Worm (Caenorhabditis elegans) whole organism, mixed stage, embryonic: Measurements from ENCODE around the gene zyg-11.

Experiments used
- M03D4.4 ChIP-seq: sonication (generic microtip); optimal IDR thresholded peaks from 2 replicates; lab custom pipeline; 2017; ENCODE audit warnings: mild to moderate bottlenecking, missing genetic modification characterization, missing compliant biosample characterization
- ceh-39 ChIP-seq: fragments of 150-350 bp; optimal IDR thresholded peaks from 2 replicates; lab custom pipeline; 2014; ENCODE audit warnings: missing biosample characterization, missing genetic modification characterization
- ces-1 ChIP-seq: fragments of 150-350 bp; optimal IDR thresholded peaks from 2 replicates; lab custom pipeline; 2014; ENCODE audit warnings: missing biosample characterization, missing genetic modification reagents, missing genetic modification characterization
- cnd-1 ChIP-seq: fragments of 200-800 bp; sonication (Bioruptor generic); optimal IDR thresholded peaks from 2 replicates; lab custom pipeline; 2018; ENCODE audit warnings: mild to moderate bottlenecking, missing genetic modification characterization, missing compliant biosample characterization
- drap-1 ChIP-seq: fragments of 200-800 bp; sonication (Bioruptor generic); optimal IDR thresholded peaks from 3 replicates; lab custom pipeline; 2018; ENCODE audit warnings: mild to moderate bottlenecking, missing genetic modification characterization, missing compliant biosample characterization
- elt-1 ChIP-seq: sonication (generic microtip); optimal IDR thresholded peaks from 2 replicates; lab custom pipeline; 2017; ENCODE audit warnings: missing genetic modification characterization, mild to moderate bottlenecking, missing compliant biosample characterization, antibody characterized with exemption, moderate library complexity, borderline replicate concordance; ENCODE audit not compliant: insufficient read depth
- flh-1 ChIP-seq: fragments of 200-800 bp; sonication (Bioruptor generic); optimal IDR thresholded peaks from 2 replicates; lab custom pipeline; 2018; ENCODE audit warnings: mild to moderate bottlenecking, missing genetic modification characterization, moderate library complexity, missing compliant biosample characterization
- ham-2 ChIP-seq: fragments of 200-800 bp; sonication (Bioruptor generic); optimal IDR thresholded peaks from 2 replicates; lab custom pipeline; 2018; ENCODE audit warnings: mild to moderate bottlenecking, missing genetic modification characterization, missing compliant biosample characterization
- hlh-1 ChIP-seq: fragments of 150-350 bp; optimal IDR thresholded peaks from 2 replicates; lab custom pipeline; 2014; ENCODE audit warnings: missing biosample characterization, missing genetic modification reagents, missing genetic modification characterization
- lin-13 ChIP-seq: fragments of 150-350 bp; optimal IDR thresholded peaks from 2 replicates; lab custom pipeline; 2014; ENCODE audit warnings: missing biosample characterization, missing genetic modification characterization
- lsy-2 ChIP-seq: fragments of 150-350 bp; optimal IDR thresholded peaks from 2 replicates; lab custom pipeline; 2014; ENCODE audit warnings: missing biosample characterization, missing genetic modification characterization
- mab-5 ChIP-seq: fragments of 150-350 bp; optimal IDR thresholded peaks from 2 replicates; lab custom pipeline; 2014; ENCODE audit warnings: missing biosample characterization, missing genetic modification characterization
- mep-1 ChIP-seq: fragments of 150-350 bp; optimal IDR thresholded peaks from 2 replicates; lab custom pipeline; 2017; ENCODE audit warnings: missing biosample characterization, missing genetic modification reagents, missing genetic modification characterization, inconsistent platforms
- nhr-2 ChIP-seq: fragments of 150-350 bp; optimal IDR thresholded peaks from 2 replicates; lab custom pipeline; 2014; ENCODE audit warnings: missing biosample characterization, missing genetic modification characterization
- nhr-237 ChIP-seq: fragments of 150-350 bp; optimal IDR thresholded peaks from 2 replicates; lab custom pipeline; 2014; ENCODE audit warnings: missing biosample characterization, missing genetic modification characterization
- nhr-76 ChIP-seq: sonication (generic microtip); optimal IDR thresholded peaks from 2 replicates; lab custom pipeline; 2017; ENCODE audit warnings: missing biosample characterization, missing genetic modification characterization
- pha-4 ChIP-seq: fragments of 150-350 bp; optimal IDR thresholded peaks from 2 replicates; lab custom pipeline; 2018; ENCODE audit warnings: missing biosample characterization, missing genetic modification reagents, missing genetic modification characterization
- sem-2 ChIP-seq: fragments of 200-800 bp; sonication (Bioruptor generic); optimal IDR thresholded peaks from 2 replicates; lab custom pipeline; 2018; ENCODE audit warnings: mild to moderate bottlenecking, missing genetic modification characterization, missing compliant biosample characterization
- sptf-1 ChIP-seq: sonication (generic microtip); optimal IDR thresholded peaks from 2 replicates; lab custom pipeline; 2017; ENCODE audit warnings: mild to moderate bottlenecking, missing genetic modification characterization, moderate library complexity, missing compliant biosample characterization
- tbx-8 ChIP-seq: fragments of 200-800 bp; sonication (Bioruptor generic); optimal IDR thresholded peaks from 2 replicates; lab custom pipeline; 2018; ENCODE audit warnings: mild to moderate bottlenecking, missing genetic modification characterization, moderate library complexity, missing compliant biosample characterization
- unc-62 ChIP-seq: fragments of 150-350 bp; optimal IDR thresholded peaks from 2 replicates; lab custom pipeline; 2014; ENCODE audit warnings: missing biosample characterization, missing genetic modification reagents, missing genetic modification characterization
- zip-8 ChIP-seq: fragments of 150-350 bp; optimal IDR thresholded peaks from 2 replicates; lab custom pipeline; 2014; ENCODE audit warnings: missing biosample characterization, missing genetic modification characterization

zyg-11 gene

DNA sequence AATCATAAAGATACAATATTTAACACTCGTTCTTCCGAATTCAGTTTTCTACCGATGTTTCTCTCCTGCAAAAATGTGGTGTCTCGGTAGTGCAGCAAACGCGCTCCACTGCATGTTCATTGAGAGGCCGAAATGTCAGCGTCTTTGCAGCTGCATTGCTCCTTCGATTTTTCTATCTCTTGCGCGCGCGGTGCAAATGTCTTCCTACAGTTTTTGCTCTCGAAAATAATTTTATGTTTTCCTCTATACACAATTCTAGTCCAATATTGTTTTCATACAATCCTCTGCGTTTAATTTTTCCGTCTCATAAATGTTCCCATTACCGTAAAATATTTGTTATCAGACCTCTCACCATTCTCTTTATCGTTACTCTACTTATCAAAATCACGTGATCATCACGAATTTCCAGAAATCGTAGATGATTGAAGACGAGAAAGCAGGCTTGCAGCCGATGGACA lies 44.9 kb downstream of the zyg-11 start, which contains the start of gene ufd-2:
TSS of gene ufd-2 (plus strand) at position 408 of the 458 bp plus-strand sequence.
- TF ChIP-seq elt-1 = no peak
- no peak for TF ChIP-seq tbx-8 (GFP tag; lab: Kevin White, UChicago)
- TF ChIP-seq zip-8 (tag; lab: Kevin White, UChicago) = no peak
- TF ChIP-seq nhr-237 (tag; lab: Kevin White, UChicago) = peak; percentile 48
- peak; percentile 76 for TF ChIP-seq lin-13
- no peak for TF ChIP-seq nhr-2 (tag; lab: Kevin White, UChicago)
- no peak for TF ChIP-seq ham-2 (GFP tag; lab: Kevin White, UChicago)
- TF ChIP-seq pha-4 = peak; percentile 73
- TF ChIP-seq cnd-1 (tag; lab: Kevin White, UChicago) = peak; percentile 25
- peak; percentile 41 for TF ChIP-seq hlh-1
- peak; percentile 63 for TF ChIP-seq lsy-2
- TF ChIP-seq mep-1 (tag; lab: Kevin White, UChicago) = peak; percentile 76
- peak; percentile 43 for TF ChIP-seq ceh-39
- peak; percentile 41 for TF ChIP-seq drap-1 (GFP tag; lab: Kevin White, UChicago)
- no peak for TF ChIP-seq unc-62 (GFP tag; lab: Kevin White, UChicago)
- TF ChIP-seq ces-1 = peak; percentile 59
- no peak for TF ChIP-seq sem-2 (GFP tag; lab: Kevin White, UChicago)
- no peak for TF ChIP-seq sptf-1
- no peak for TF ChIP-seq nhr-76

DNA sequence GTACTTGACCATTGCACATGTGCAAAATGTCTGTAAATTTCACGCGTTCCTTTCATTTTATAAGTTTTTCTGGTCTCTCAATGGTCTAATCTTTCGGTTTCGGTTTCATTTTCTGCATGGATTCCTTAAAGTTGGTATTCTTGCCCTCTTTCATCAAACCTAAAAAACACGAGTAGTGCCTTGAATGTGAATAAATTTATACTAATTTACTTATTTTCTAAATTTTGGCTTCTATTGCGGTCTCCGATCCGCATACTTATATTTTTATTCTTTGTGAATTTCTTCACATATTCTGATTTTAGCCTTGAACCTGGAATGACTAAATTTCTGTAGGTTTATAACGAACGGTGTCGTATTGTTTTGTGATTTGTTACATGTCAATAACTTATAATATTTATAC lies 48.5 kb downstream of the zyg-11 start, which contains the start of gene pdha-1:
TSS of gene pdha-1 (plus strand) at position 301 of the 400 bp plus-strand sequence.
- TF ChIP-seq M03D4.4 (tag; lab: Kevin White, UChicago) (no peak), lin-13 (no peak), mab-5 (tag; lab: Kevin White, UChicago) (no peak), flh-1 (no peak), sptf-1 (no peak), tbx-8 (GFP tag; lab: Kevin White, UChicago) (no peak), drap-1 (GFP tag; lab: Kevin White, UChicago) (no peak), sem-2 (GFP tag; lab: Kevin White, UChicago) (no peak)
